Worm (Caenorhabditis elegans): Measurements from ENCODE around the gene btb-22.

DNA sequence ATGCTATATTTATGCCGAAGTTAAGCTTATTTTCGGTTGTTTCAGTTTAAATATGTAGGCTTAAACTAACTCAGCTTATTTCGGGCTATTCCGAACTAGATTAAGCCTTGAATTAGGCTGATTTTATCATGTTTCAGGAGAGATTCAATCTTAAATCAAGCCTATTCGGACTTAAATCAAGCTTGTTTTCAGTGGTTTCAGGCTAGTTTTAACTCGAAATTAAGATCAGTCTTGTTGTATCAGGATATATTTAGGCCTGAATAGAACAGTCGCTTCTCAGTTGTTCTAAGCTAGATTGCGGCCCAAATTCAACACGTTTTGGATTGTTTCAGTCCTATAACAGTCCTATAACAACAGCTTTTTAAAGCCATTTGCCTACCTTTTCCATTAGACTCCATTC lies 47.8 kb upstream of the btb-22 start:
- TF ChIP-seq nhr-28 (tag; optimal IDR thresholded peaks at IDR 0.05): no peak
- no peak for TF ChIP-seq pqm-1 (tag; optimal IDR thresholded peaks at IDR 0.05)
- no peak for TF ChIP-seq hlh-30 (tag; optimal IDR thresholded peaks at IDR 0.05; ENCODE audit: insufficient read depth)
- no peak for TF ChIP-seq mep-1 (tag; optimal IDR thresholded peaks at IDR 0.05)
- TF ChIP-seq ces-1 (GFP tag; optimal IDR thresholded peaks at IDR 0.05): no peak
